Fruit fly (Drosophila melanogaster) Kc167 (cell line): Measurements from ENCODE around the gene Hexo1.

Source experiments
- Sin3A ChIP-seq: fragments of >200 bp; optimal IDR thresholded peaks from 2 replicates; lab custom pipeline; 2018; ENCODE audit warnings: missing external identifiers
- insv ChIP-seq: fragments of >200 bp; optimal IDR thresholded peaks from 3 replicates; lab custom pipeline; 2018; ENCODE audit warnings: missing external identifiers
- psq ChIP-seq: fragments of >200 bp; optimal IDR thresholded peaks from 2 replicates; lab custom pipeline; 2017; ENCODE audit warnings: missing external identifiers

dm6 chr3L:4310604-4311003, 22.2 kb downstream of the Hexo1 start:
- TF ChIP-seq Sin3A (lab: Kevin White, UChicago) (no peak), insv (lab: Kevin White, UChicago) (no peak), psq (lab: Kevin White, UChicago) (no peak)
